Worm (Caenorhabditis elegans) whole organism, late embryonic: ENCODE data around the gene tufm-1.

Source experiments
- ahr-1 ChIP-seq: sonication (generic microtip); optimal IDR thresholded peaks from 2 replicates; lab custom pipeline; 2016; ENCODE audit warnings: missing genetic modification characterization, missing compliant biosample characterization
- ceh-14 ChIP-seq: sonication (generic microtip); optimal IDR thresholded peaks from 2 replicates; lab custom pipeline; 2016; ENCODE audit warnings: missing genotype, missing genetic modification characterization, missing compliant biosample characterization
- ceh-22 ChIP-seq: sonication (generic microtip); optimal IDR thresholded peaks from 2 replicates; lab custom pipeline; 2017; ENCODE audit warnings: missing biosample characterization, missing genetic modification characterization
- ceh-9 ChIP-seq: sonication (generic microtip); optimal IDR thresholded peaks from 2 replicates; lab custom pipeline; 2016; ENCODE audit warnings: mild to moderate bottlenecking, missing genetic modification characterization, inconsistent platforms, missing compliant biosample characterization
- dmd-4 ChIP-seq: sonication (generic microtip); optimal IDR thresholded peaks from 2 replicates; lab custom pipeline; 2016; ENCODE audit warnings: borderline replicate concordance, missing genetic modification characterization, missing compliant biosample characterization
- elt-2 ChIP-seq: sonication (generic microtip); optimal IDR thresholded peaks from 2 replicates; lab custom pipeline; 2016; ENCODE audit warnings: missing genetic modification reagents, missing genetic modification characterization, missing compliant biosample characterization
- ets-4 ChIP-seq: sonication (generic microtip); optimal IDR thresholded peaks from 2 replicates; lab custom pipeline; 2016; ENCODE audit warnings: missing genetic modification characterization, missing compliant biosample characterization
- madf-2 ChIP-seq: sonication (generic microtip); optimal IDR thresholded peaks from 2 replicates; lab custom pipeline; 2017; ENCODE audit warnings: missing genetic modification characterization, missing compliant biosample characterization
- nfya-1 ChIP-seq: sonication (generic microtip); optimal IDR thresholded peaks from 2 replicates; lab custom pipeline; 2017; ENCODE audit warnings: missing genetic modification characterization, mild to moderate bottlenecking, missing compliant biosample characterization, antibody characterized with exemption, moderate library complexity
- pha-4 ChIP-seq: fragments of 150-350 bp; optimal IDR thresholded peaks from 2 replicates; lab custom pipeline; 2018; ENCODE audit warnings: missing biosample characterization, missing genetic modification reagents, missing genetic modification characterization

DNA sequence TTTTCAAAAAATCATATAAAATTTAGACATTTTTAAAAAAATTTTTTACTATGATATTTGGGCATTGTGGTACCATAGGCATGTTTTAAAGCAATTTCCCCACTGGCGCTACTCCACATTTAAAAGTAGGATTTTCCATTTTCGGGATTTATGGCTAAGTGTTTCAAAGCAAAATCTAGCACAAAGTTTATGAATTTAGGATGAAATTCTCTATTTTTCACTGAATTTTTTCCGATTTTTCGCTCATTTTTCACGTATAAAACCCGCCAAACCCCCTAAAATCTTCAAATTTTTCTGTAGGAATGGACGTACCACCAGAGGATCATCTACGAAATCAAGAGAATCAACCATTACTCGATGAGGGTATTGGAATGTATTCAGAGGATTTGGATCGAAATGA lies 4.2 kb upstream of the tufm-1 start, which contains the start of gene pipp-4P:
- no peak for TF ChIP-seq ceh-9 (tag; lab: Kevin White, UChicago)
- no peak for TF ChIP-seq madf-2
- TF ChIP-seq ets-4: no peak
- no peak for TF ChIP-seq ahr-1 (tag; lab: Kevin White, UChicago)
- TF ChIP-seq elt-2 (tag; lab: Kevin White, UChicago): no peak
- no peak for TF ChIP-seq ceh-22 (tag; lab: Kevin White, UChicago)
- TF ChIP-seq ceh-14 (tag; lab: Kevin White, UChicago): no peak
- TF ChIP-seq nfya-1 (tag; lab: Kevin White, UChicago): no peak
- no peak for TF ChIP-seq dmd-4 (tag; lab: Kevin White, UChicago)
- no peak for TF ChIP-seq pha-4 (tag; lab: Kevin White, UChicago)
